Fruit fly (Drosophila melanogaster): ENCODE data around the gene CG2444.
A peak's percentile ranks its signal among the peaks of the same experiment; 100 is the strongest.

- TF ChIP-seq Sox15 (GFP tag; optimal IDR thresholded peaks at IDR 0.05) = peak; percentile 26
- peak; percentile 41 for TF ChIP-seq svp (GFP tag)
- peak; percentile 65 for TF ChIP-seq achi (GFP tag; optimal IDR thresholded peaks at IDR 0.05)
- peak; percentile 5 for TF ChIP-seq Sox102F (GFP tag; optimal IDR thresholded peaks at IDR 0.05)
- TF ChIP-seq dac (GFP tag; optimal IDR thresholded peaks at IDR 0.05) = peak; percentile 1
- no peak for TF ChIP-seq CG16779 (tag; optimal IDR thresholded peaks at IDR 0.05)
- TF ChIP-seq CG8119 (GFP tag; IDR thresholded peaks at IDR 0.05) = peak; percentile 74
- peak; percentile 9 for TF ChIP-seq lz (GFP tag; optimal IDR thresholded peaks at IDR 0.05)
- TF ChIP-seq CG8632 (GFP tag; optimal IDR thresholded peaks at IDR 0.05) = peak; percentile 66
- peak; percentile 41 for TF ChIP-seq CG8319 (GFP tag; optimal IDR thresholded peaks at IDR 0.05)
- no peak for TF ChIP-seq Hr39 (GFP tag; optimal IDR thresholded peaks at IDR 0.05)
Observed at dm6 chrX:11658181-11658842, 46.8 kb downstream of the CG2444 start.
